Fruit fly (Drosophila melanogaster): ENCODE results near the gene Apc.

DNA sequence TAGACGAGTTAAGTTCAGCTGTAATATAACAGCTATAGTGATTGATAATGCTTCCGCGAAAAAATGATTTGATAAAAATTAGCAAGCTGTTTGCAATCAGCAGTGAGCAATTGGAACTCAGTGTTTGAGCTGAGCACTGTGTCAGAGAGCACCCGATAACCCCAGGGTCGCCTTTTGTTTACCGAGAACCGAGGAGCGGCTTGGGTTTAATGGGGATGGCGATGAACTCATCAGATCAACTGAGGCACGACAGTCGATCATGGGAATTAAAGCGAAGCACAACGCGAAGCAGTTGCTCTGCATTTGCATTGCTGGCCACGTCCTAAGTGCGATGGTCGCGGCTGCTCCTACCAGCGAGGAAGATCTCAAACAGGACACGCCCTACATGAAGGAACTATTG is 38.9 kb upstream of the Apc start, which contains the start of gene Nepl21:
- TF ChIP-seq Dp (GFP tag; optimal IDR thresholded peaks at IDR 0.05) = no peak
- TF ChIP-seq br (optimal IDR thresholded peaks at IDR 0.05) = no peak
- no peak for TF ChIP-seq sisA (GFP tag; IDR thresholded peaks at IDR 0.05)
- no peak for TF ChIP-seq dysf (GFP tag; IDR thresholded peaks at IDR 0.05)
- TF ChIP-seq Hr78 (GFP tag; optimal IDR thresholded peaks at IDR 0.05) = no peak
- no peak for TF ChIP-seq NK7.1 (GFP tag; optimal IDR thresholded peaks at IDR 0.05)
- no peak for TF ChIP-seq grn (GFP tag; optimal IDR thresholded peaks at IDR 0.05)
- TF ChIP-seq phol (tag; optimal IDR thresholded peaks at IDR 0.05) = no peak
